Worm (Caenorhabditis elegans): ENCODE measurements around the gene F15A8.1.
A peak's percentile ranks its signal among the peaks of the same experiment; 100 is the strongest.

Gene F15A8.1

DNA sequence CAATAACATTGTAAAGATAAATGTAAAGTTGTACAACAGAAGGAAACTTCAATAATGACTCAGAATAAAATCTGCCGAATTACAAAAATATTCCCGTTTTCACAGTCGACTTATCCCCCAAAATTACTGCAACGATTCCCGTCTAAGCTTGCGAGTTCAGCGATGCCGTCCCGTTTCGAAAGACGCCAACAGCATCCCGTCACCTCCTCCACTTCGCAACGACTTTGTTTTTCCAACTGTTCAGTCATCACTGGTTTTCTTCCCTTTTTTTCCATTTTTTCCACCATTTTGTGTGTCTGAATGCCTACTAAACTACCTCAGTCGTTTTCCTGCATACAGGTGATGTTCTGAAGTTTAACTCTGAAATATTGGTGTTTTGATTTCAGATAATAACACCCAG lies at the start of gene F15A8.1:
Gene F15A8.1 (plus strand): TSS at position 301 of the 400 bp plus-strand sequence.
- TF ChIP-seq flt-1 (GFP tag; IDR thresholded peaks at IDR 0.05) (no peak), T22C8.4 (GFP tag; IDR thresholded peaks at IDR 0.05) (no peak), med-1 (GFP tag; optimal IDR thresholded peaks at IDR 0.05; ENCODE audit: insufficient read depth) (no peak), tab-1 (GFP tag; IDR thresholded peaks at IDR 0.05) (no peak), cog-1 (tag; optimal IDR thresholded peaks at IDR 0.05) (no peak), ztf-23 (GFP tag; IDR thresholded peaks at IDR 0.05) (no peak), ztf-29 (GFP tag; IDR thresholded peaks at IDR 0.05) (no peak), ref-1 (GFP tag; conservative IDR thresholded peaks at IDR 0.05) (no peak)

DNA sequence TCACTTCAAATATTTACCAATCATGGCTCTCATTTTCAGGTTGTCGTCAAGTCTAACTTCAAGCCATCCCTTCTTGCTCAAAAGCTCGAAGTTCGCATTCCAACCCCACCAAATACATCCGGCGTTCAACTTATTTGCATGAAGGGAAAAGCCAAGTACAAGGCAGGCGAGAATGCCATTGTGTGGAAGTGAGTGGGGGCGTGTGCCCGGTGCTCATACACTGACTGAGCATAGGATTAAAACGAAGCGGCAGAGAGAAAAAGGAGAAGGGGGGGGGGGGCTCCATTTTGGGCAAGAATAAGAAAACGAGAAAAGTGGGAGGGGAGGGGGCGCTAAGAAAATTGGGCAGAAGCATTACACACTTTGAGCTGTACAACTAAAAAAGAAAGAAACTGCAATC lies 49.1 kb upstream of the F15A8.1 start:
- no peak for TF ChIP-seq ref-1 (GFP tag; conservative IDR thresholded peaks at IDR 0.05)

DNA sequence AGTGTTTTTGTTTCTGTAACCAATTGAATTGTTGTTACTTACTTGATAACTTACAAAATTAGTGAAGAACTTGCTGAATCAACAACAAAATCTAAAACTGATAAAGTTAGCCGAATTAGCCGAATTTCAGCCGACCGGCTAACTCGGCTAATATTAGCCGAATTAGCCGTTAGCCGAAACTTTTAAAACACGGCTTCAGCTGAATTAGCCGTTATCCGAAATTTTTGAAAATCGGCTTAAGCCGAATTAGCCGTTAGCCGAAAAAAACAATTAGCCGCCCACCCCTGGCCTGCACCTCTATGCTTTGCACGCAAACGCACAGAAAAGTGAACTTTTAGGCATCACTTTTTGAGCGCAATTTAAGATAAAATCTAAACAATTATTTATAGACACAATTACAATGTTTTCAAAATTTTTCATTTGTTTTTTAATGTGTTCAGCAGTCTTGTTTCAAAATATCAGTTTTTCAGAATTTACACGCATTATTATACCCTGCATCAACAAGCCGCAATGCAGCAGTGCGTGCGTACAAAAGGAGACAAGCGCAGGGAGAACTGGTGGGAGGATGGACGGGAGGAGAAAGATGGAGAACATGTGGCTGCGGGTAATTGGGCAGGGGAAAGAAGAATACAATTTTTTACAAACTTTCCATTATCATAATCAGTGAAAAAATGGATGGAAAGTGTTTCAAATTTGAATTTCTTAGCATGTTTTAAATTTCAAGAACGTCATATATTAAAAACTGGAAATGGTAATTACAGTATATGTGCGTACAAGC lies 45.5 kb upstream of the F15A8.1 start:
- TF ChIP-seq ztf-23 (GFP tag; IDR thresholded peaks at IDR 0.05) (peak; percentile 48; the same call in 1 of the 2 replicates), tab-1 (GFP tag; IDR thresholded peaks at IDR 0.05) (no peak), cog-1 (tag; optimal IDR thresholded peaks at IDR 0.05) (peak; percentile 54), T22C8.4 (GFP tag; IDR thresholded peaks at IDR 0.05) (no peak), flt-1 (GFP tag; IDR thresholded peaks at IDR 0.05) (no peak), ref-1 (GFP tag; conservative IDR thresholded peaks at IDR 0.05) (no peak), ztf-29 (GFP tag; IDR thresholded peaks at IDR 0.05) (no peak), med-1 (GFP tag; optimal IDR thresholded peaks at IDR 0.05; ENCODE audit: insufficient read depth) (no peak), klf-2 (GFP tag; conservative IDR thresholded peaks at IDR 0.05) (no peak)

DNA sequence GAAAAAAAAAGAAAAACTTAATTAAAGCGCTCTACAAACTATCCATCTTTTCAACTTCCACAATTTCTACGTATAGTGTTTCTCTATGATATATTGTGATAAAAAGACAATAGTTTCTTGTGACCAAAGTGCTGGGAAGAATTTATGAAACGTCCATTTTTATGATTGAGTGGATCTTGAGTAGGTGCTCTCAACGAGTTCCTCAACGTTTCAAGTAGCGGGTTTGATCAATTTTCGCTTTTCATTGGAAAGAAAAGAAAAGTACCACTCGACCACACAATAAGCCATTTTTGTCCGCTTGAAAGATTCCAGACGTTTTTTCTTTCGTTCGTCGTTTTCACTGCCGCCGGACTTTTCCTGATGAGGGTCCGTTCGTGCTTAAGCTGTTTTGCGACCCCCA lies 43.3 kb upstream of the F15A8.1 start:
- TF ChIP-seq tab-1 (GFP tag; IDR thresholded peaks at IDR 0.05) (no peak), flt-1 (GFP tag; IDR thresholded peaks at IDR 0.05) (no peak), T22C8.4 (GFP tag; IDR thresholded peaks at IDR 0.05) (no peak), med-1 (GFP tag; optimal IDR thresholded peaks at IDR 0.05; ENCODE audit: insufficient read depth) (no peak), ztf-23 (GFP tag; IDR thresholded peaks at IDR 0.05) (no peak), ztf-29 (GFP tag; IDR thresholded peaks at IDR 0.05) (no peak), ref-1 (GFP tag; conservative IDR thresholded peaks at IDR 0.05) (no peak)

DNA sequence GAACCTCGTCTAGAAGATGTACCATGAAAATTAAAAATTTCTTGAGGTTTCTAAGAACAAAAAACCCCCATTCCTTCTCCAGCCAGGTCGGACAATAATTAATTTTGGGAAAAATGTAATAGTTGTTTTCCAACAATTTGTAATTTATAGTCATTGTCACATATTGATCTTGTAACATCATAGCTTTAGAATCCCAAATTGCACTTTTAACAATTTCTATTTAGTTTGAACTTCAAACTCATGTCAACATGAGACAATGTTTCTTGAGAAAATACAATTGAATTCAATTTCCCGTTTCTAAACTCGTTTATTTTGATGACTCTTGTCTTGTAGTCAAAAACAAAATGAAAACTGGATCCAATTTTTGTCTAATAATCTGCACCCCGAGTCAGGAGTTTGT lies 40.4 kb upstream of the F15A8.1 start:
- TF ChIP-seq med-1 (GFP tag; optimal IDR thresholded peaks at IDR 0.05; ENCODE audit: insufficient read depth) (no peak), flt-1 (GFP tag; IDR thresholded peaks at IDR 0.05) (no peak), tab-1 (GFP tag; IDR thresholded peaks at IDR 0.05) (no peak), ztf-29 (GFP tag; IDR thresholded peaks at IDR 0.05) (no peak), klf-2 (GFP tag; conservative IDR thresholded peaks at IDR 0.05) (no peak), T22C8.4 (GFP tag; IDR thresholded peaks at IDR 0.05) (no peak), ztf-23 (GFP tag; IDR thresholded peaks at IDR 0.05) (no peak), ref-1 (GFP tag; conservative IDR thresholded peaks at IDR 0.05) (no peak), cog-1 (tag; optimal IDR thresholded peaks at IDR 0.05) (no peak)

DNA sequence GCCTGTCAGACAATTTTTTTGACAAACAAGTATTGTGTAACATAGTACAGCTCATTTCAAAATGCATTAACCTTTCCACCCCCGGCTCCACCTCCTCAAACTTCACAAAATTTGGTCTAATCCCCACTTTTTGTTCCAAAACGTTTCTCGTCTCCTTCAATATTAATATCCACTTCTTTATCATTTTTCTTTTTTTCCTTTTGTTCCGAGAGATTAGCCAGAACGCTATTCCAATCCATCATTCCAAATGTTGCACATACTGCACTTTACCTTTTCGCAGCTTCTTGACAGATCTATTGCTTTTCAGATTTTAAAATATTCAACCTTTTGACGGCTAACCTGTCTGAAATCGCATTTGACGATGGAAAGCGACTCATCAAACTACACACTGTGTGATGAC lies 37.9 kb upstream of the F15A8.1 start, which contains the start of gene D1079.1:
Gene D1079.1 (plus strand): TSS at position 301 of the 400 bp plus-strand sequence.
- TF ChIP-seq flt-1 (GFP tag; IDR thresholded peaks at IDR 0.05) (no peak), T22C8.4 (GFP tag; IDR thresholded peaks at IDR 0.05) (no peak), med-1 (GFP tag; optimal IDR thresholded peaks at IDR 0.05; ENCODE audit: insufficient read depth) (no peak), ztf-23 (GFP tag; IDR thresholded peaks at IDR 0.05) (no peak), cog-1 (tag; optimal IDR thresholded peaks at IDR 0.05) (no peak), ref-1 (GFP tag; conservative IDR thresholded peaks at IDR 0.05) (no peak), klf-2 (GFP tag; conservative IDR thresholded peaks at IDR 0.05) (no peak), ztf-29 (GFP tag; IDR thresholded peaks at IDR 0.05) (no peak), tab-1 (GFP tag; IDR thresholded peaks at IDR 0.05) (no peak)

DNA sequence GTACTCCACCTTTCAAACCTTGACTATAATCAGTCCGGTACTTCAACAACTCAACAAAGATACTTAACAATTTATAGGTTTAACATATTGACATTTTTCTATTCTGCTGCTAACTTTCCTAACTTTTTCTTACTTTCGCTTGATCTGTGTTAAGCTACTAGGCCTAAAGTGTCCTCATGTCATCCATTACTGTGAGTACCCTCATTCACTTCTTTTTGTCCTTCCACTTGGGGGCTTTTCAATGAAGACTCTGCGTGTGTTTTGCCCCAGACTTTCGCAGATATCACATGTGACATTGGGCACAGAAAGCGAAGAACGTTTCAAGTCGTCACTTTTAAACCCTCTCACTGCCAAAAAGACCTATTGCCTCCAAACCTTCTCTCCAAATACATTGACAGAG lies 36.0 kb upstream of the F15A8.1 start:
- TF ChIP-seq tab-1 (GFP tag; IDR thresholded peaks at IDR 0.05) (no peak), klf-2 (GFP tag; conservative IDR thresholded peaks at IDR 0.05) (no peak), T22C8.4 (GFP tag; IDR thresholded peaks at IDR 0.05) (no peak), flt-1 (GFP tag; IDR thresholded peaks at IDR 0.05) (no peak), med-1 (GFP tag; optimal IDR thresholded peaks at IDR 0.05; ENCODE audit: insufficient read depth) (no peak), cog-1 (tag; optimal IDR thresholded peaks at IDR 0.05) (no peak), ztf-29 (GFP tag; IDR thresholded peaks at IDR 0.05) (no peak), ref-1 (GFP tag; conservative IDR thresholded peaks at IDR 0.05) (no peak), ztf-23 (GFP tag; IDR thresholded peaks at IDR 0.05) (no peak)

DNA sequence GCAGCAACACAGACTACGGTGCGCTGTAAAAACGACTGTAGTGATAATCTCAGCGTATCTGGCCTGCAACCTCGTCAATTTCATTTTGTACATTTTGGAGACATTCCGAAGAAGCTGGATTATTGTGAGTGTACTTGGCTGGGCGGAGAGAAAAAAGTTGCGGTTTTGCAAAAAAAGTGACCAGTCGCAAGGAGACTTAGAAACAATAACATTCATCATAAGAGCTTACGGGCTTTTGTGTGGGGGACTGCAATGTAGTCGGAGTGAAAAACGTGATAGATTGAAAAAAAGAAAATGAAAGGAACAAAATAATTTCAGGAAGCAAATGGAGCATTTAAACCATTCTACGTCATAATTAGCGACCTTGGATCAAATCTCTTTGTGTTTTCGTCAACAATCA lies 32.3 kb upstream of the F15A8.1 start:
- TF ChIP-seq T22C8.4 (GFP tag; IDR thresholded peaks at IDR 0.05) = no peak
- TF ChIP-seq ref-1 (GFP tag; conservative IDR thresholded peaks at IDR 0.05) = no peak
- no peak for TF ChIP-seq cog-1 (tag; optimal IDR thresholded peaks at IDR 0.05)
- TF ChIP-seq flt-1 (GFP tag; IDR thresholded peaks at IDR 0.05) = no peak
- no peak for TF ChIP-seq klf-2 (GFP tag; conservative IDR thresholded peaks at IDR 0.05)
- no peak for TF ChIP-seq med-1 (GFP tag; optimal IDR thresholded peaks at IDR 0.05; ENCODE audit: insufficient read depth)
- TF ChIP-seq ztf-23 (GFP tag; IDR thresholded peaks at IDR 0.05) = no peak
- no peak for TF ChIP-seq tab-1 (GFP tag; IDR thresholded peaks at IDR 0.05)
- no peak for TF ChIP-seq ztf-29 (GFP tag; IDR thresholded peaks at IDR 0.05)

DNA sequence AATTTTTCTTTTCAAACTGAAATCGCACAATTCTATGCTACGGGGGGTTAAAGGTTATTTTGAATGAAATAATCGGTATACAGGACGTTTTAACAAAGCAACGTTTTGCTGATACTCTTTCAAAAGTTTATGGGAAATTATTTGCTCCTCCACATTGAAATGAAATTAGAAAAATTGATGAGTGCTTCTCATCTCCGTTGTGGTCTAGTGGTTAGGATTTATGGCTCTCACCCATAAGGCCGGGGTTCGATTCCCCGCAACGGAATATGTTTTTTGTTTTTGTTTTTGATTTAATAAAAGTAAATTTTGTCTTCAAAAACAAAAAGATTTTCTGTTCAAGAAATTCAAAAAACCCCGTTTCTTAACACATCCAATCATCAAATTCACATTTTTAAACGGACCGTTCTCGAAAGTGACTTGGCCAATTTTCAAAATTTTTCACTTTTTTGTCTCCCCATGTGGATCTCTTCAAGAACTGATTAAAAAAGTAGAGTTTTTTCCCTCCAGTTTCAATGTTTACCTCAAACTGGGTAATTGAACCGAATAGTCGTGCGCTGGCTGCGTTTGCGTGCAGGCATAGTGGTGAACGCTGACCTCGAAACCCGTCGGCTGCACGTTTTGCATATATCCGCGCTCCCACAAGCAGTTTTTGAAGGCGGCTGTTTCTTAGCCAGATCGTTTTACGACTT lies 31.0 kb upstream of the F15A8.1 start:
- TF ChIP-seq ztf-23 (GFP tag; IDR thresholded peaks at IDR 0.05) = no peak
- TF ChIP-seq ztf-29 (GFP tag; IDR thresholded peaks at IDR 0.05) = no peak
- no peak for TF ChIP-seq T22C8.4 (GFP tag; IDR thresholded peaks at IDR 0.05)
- TF ChIP-seq ref-1 (GFP tag; conservative IDR thresholded peaks at IDR 0.05) = no peak

Measured in whole organism, midembryonic.